Fruit fly (Drosophila melanogaster) whole organism, larva: ENCODE data around the gene AP-1sigma.

Experiments
- noc ChIP-seq: fragments of 200-800 bp; sonication (Bioruptor generic); optimal IDR thresholded peaks from 3 replicates; lab custom pipeline; 2019; ENCODE audit warnings: missing biosample characterization, mild to moderate bottlenecking, missing genetic modification characterization, moderate library complexity

Gene AP-1sigma

dm6 chr3R:23958091-23958838, at the start of gene AP-1sigma, which contains the start of gene GluProRS:
AP-1sigma (plus strand) TSS chr3R:23958651.
GluProRS (minus strand) TSS chr3R:23958391.
- TF ChIP-seq noc (tag; lab: Kevin White, UChicago): peak; percentile 78

DNA sequence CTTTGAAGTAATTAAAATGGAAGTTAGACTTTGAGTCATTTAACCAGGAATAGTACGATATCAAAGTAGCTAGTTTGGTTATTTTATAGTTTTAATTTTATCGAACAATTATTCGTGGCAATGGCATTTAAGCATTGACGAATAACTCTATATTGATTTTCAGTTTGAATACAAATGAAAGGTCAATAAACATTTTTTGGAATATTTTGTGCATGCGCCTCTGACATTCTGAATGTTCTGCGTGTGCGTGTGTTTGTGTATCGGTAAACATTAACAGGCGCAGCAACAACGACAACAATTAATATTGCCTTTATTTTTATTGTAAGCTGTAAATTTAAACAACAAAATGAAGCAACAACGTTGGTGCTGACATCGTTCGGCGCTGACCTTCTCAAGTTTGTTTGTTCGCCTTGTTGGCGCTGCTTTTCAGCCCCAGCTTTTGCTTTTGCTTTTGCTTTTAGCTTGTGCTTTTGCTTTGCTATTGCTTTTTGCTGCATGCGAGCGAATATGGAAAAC, 49.0 kb upstream of the AP-1sigma start:
- TF ChIP-seq noc (tag; lab: Kevin White, UChicago): no peak

DNA sequence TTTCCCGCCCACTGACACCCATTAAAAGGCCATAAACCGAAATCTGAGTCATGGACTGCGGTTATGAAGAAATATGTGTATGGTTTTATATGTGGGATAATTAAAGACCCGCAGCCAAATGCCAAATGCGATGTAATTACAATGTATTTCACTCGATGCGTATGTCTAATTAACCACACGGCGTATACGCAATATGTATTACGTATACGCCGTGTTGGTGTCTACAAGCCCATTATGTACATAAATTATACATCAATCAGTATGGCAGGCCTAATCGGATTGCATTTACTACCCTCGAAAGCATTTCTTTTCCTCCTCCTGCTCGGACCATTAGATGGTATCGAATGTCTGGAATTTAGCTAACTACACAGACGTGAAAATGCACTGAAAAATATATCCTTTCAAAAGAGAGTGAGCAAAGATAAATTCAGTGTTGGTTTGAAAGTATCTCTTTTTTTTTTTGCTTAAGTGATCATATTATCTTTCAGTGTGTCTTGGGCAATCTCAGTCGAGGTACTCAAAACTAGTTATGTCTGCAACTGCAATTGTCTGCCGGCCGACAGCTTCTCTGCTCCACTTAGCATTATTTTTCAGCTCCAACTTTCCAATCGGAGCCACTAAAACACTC, 48.1 kb upstream of the AP-1sigma start:
- TF ChIP-seq noc (tag; lab: Kevin White, UChicago): no peak

DNA sequence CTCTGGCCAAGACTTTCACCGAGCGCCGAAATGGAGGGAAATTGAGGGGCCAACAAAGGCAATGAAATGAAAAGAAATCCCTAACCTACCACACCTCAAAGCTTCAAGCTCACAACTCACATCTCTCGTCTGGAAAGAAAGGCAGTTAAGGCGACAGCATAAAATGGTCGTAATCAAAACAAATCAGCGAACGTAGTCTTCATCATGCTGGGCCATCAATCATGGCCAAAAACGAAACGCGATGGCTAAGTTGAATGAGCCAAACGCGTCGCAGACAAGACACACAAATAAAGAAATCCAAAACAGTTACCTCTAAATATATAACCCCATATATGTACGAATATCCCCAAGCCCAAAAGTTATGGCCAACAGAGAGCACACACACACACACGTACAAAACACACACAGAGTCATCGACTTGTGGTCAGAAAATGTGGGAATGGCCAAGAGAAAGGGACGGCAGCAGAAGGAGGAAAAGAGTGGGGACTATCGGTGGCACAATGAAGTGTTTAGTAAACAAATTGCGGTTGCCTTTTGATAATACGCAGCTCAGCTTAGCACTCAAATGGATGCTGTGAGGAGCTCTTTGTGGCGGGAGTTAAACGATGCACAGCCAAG, 47.3 kb upstream of the AP-1sigma start:
- no peak for TF ChIP-seq noc (tag; lab: Kevin White, UChicago)

DNA sequence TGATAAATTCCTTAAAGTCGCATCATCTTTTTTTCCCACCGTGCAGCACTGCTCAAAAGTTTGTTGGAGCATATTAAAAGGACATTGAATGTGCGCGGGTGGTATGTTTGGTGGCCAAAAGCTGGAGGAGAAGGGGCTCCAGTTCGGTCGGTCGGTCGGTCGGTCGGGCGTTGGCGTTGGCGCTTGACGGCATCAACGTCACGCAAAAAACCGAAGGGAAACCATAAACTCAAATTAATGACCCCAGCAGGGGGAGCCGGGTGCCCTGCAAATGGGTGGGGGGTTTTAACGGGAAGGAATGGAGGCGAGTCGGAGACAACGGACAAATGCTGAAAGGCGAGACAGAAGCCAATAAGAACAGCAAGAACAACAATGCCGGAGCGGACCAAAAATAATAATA, 46.1 kb upstream of the AP-1sigma start:
- no peak for TF ChIP-seq noc (tag; lab: Kevin White, UChicago)

DNA sequence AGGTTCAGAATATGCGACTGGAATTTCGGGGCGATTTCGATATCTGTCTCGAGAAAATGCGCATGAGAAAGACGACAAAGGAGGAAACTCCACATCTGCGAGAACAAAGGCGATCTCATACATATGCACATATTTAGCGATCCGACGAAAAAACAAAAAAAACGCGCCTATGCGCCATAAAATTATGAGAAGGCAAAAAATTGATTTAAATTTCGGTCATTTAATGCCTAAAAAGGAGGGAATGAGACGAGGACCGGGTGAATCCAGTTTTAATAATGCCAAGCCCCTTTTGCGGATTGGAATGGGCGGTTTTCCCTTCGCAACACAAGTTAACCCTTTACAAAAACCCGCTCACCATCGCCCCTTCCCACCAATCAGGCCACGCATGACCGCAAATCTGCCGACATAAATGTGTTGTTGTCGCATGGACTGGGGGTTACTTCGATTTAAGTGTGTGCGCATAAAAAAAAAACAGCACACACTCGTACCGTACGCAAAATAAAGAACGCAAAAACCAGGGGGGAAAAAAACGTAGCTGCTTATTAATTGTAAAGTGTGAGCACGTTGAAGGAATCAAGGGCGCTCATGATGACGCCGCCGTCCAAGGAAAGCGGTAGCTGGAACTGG, 43.9 kb upstream of the AP-1sigma start:
- TF ChIP-seq noc (tag; lab: Kevin White, UChicago): no peak

dm6 chr3R:23915042-23915428, 43.4 kb upstream of the AP-1sigma start:
- peak; percentile 18 for TF ChIP-seq noc (tag; lab: Kevin White, UChicago)

DNA sequence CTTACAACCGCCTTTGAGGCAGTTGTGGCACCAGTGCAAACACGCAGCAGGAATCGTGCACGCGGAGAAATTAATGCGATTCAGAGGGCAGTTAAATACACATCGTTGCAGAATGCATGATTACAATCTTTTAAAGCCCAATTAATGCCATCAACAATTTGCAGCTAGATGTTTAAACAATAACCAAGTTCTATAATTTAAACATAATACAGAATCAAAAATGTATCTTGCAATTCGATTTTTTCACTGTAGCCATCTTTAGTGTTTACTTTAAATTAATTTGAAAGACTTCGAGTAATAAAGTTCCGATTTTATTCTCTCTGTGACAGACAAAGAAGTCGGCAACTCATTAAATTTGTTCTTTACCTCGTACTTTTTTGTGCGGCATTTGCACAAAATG, 42.5 kb upstream of the AP-1sigma start:
- no peak for TF ChIP-seq noc (tag; lab: Kevin White, UChicago)

- no peak for TF ChIP-seq noc (tag; lab: Kevin White, UChicago)
These were observed 39.1 kb upstream of the AP-1sigma start for dm6 chr3R:23919366-23919765.

- no peak for TF ChIP-seq noc (tag; lab: Kevin White, UChicago)
These were observed 38.1 kb upstream of the AP-1sigma start for dm6 chr3R:23920387-23920786.

dm6 chr3R:23920874-23921539, 37.4 kb upstream of the AP-1sigma start:
- no peak for TF ChIP-seq noc (tag; lab: Kevin White, UChicago)

- peak; percentile 81 for TF ChIP-seq noc (tag; lab: Kevin White, UChicago)
These were observed 36.5 kb upstream of the AP-1sigma start for dm6 chr3R:23921701-23922501.

DNA sequence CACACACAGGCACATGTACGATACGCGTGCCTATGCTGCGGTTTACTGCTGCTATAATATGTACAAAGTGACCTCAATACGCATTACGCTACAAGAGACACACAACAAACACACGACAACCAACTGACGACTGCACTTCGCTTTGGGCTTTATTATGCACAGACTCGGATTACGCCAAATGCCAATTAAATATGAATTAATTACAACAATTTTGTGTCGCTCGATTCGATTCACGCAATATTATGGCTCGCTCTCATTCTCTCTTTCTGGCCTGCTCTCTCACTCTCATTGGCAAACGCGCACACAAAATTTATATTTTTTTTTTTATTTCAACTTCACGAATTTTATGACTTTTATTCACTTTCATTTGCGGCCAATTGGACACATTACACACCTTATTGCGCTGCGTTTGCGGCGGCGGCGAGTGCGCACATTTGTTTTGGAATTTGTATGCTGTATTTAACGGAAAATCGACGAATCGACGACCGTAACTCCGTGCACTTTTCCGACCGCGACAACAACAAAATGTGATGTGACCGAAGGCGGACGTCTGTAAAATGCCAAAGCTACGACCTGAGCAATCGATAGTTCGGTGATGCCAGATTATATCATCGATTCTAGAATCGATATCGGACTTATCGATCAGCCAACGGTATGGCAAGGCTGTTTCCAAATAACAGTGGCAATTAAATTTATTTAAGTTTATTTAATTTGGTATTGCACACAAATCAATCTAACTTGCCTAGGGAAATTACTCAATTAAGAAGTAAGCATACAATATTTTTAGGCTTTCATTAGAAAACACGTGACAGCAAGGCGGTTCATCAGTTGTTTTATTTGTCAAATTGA, 35.7 kb upstream of the AP-1sigma start, which contains the start of the genes sba and CG31141:
Gene sba (minus strand): TSS at position 472 of the 849 bp plus-strand sequence.
Gene CG31141 (plus strand): TSS at position 799 of the 849 bp plus-strand sequence.
- TF ChIP-seq noc (tag; lab: Kevin White, UChicago): no peak
